Worm (Caenorhabditis elegans) whole organism, L4/young adult: ENCODE data around the gene srz-13.

Experiments
- W03F9.2 ChIP-seq: fragments of 150-350 bp; optimal IDR thresholded peaks from 2 replicates; lab custom pipeline; 2014; ENCODE audit warnings: missing biosample characterization, missing genetic modification characterization
- dao-5 ChIP-seq: sonication (generic microtip); optimal IDR thresholded peaks from 2 replicates; lab custom pipeline; 2016; ENCODE audit warnings: missing genotype, missing genetic modification characterization, moderate library complexity, missing compliant biosample characterization
- him-1 ChIP-seq: sonication (generic microtip); optimal IDR thresholded peaks from 2 replicates; lab custom pipeline; 2016; ENCODE audit warnings: missing genotype, missing genetic modification reagents, missing genetic modification characterization, missing compliant biosample characterization

The srz-13 gene

DNA sequence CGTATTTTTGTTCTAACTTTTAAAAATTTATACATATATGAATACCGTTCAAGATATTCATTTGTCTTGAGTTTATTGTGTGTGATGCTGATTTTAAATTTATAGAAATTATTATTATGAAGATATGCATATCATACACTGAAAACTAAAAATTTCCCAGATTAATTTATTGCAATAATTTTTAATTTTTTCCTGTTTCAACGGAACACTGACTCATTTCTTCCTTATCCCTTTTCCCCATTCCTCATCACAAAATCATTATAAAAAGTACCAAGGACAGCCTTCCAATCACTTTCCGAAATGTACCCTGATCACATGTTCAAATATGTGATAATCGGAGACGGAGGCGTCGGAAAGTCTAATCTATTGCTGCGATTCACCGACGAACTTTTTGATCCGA is 12.4 kb downstream of the srz-13 start, which contains the start of gene rabr-4:
Gene rabr-4, plus strand, starts transcription at position 301 of the 400 bp plus-strand sequence.
- no peak for TF ChIP-seq W03F9.2 (tag; lab: Kevin White, UChicago)
- no peak for TF ChIP-seq dao-5 (tag; lab: Kevin White, UChicago)
- TF ChIP-seq him-1 = no peak

ce11 chrV:16195379-16195778 is 13.2 kb downstream of the srz-13 start, which contains the start of gene rabr-3:
Gene rabr-3 (plus strand): TSS chrV:16195679.
- TF ChIP-seq dao-5 (tag; lab: Kevin White, UChicago) = no peak
- no peak for TF ChIP-seq W03F9.2 (tag; lab: Kevin White, UChicago)
- TF ChIP-seq him-1 = no peak

DNA sequence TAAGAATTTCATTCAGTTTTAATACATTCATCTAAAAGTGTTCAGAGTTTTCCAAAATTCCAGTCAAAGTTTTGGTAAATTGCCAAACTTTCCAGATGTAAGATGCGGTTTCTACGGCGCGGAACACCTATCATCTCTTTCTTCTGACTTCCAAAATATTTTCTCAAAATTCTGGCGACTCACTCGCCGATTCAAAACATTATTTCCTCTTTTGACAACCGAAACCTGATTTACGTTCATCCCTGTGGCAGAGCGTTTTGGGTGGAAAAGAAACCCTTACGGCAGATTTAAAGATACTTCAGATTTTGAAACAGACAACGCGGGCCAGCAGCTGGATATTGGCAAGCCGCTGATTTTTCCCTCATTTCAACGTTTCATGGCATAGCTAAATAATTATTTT is 15.8 kb downstream of the srz-13 start, which contains the start of gene F11A5.5:
Gene F11A5.5, plus strand, starts transcription at position 301 of the 400 bp plus-strand sequence.
- TF ChIP-seq dao-5 (tag; lab: Kevin White, UChicago) = no peak
- no peak for TF ChIP-seq W03F9.2 (tag; lab: Kevin White, UChicago)
- TF ChIP-seq him-1 = no peak

ce11 chrV:16201730-16202129 is 19.5 kb downstream of the srz-13 start, which contains the start of gene F11A5.17:
Gene F11A5.17 (plus strand): TSS chrV:16202030.
- TF ChIP-seq W03F9.2 (tag; lab: Kevin White, UChicago) (no peak), dao-5 (tag; lab: Kevin White, UChicago) (no peak), him-1 (no peak)

DNA sequence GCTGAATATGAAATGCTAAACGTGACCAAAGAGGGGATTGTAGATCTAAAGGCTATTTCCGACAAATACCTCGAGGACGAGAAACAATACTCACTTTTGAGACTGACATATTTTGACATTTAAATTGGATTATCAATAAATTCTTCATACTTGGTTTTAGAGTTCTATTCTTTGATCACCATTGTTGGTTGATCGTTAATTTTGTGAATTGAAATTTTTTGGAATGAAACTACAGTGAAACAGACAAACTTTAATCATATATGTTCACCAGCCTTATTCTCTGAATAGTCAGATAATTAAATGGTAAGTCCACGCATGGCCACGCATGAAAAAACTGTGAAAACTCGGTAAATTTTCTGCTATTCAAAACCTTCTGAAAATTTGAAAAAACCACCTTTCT is 20.4 kb downstream of the srz-13 start, which contains the start of gene F11A5.18:
Gene F11A5.18, plus strand, starts transcription at position 301 of the 400 bp plus-strand sequence.
- TF ChIP-seq dao-5 (tag; lab: Kevin White, UChicago) = no peak
- no peak for TF ChIP-seq him-1
- no peak for TF ChIP-seq W03F9.2 (tag; lab: Kevin White, UChicago)

DNA sequence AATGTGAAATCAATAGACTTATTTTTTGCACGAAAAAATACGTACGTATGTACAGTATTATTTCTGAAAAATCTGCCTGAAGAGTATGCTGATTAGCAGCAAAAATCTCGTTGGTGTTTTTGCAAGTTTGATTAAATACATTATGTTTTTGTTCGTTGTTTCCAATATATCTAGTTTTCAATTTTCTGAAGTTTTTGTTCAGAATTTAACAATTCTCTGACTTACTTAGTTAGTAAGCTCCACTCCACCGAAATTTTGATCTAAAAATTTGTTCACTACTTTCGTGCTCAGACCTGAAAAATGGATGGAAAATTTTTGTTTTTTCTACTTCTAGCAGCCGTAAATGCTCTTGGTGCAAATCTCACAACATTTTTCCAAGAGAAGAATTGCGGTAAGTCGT is 22.7 kb downstream of the srz-13 start, which contains the start of gene irld-26:
Gene irld-26, plus strand, starts transcription at position 301 of the 400 bp plus-strand sequence.
- TF ChIP-seq W03F9.2 (tag; lab: Kevin White, UChicago) (no peak), dao-5 (tag; lab: Kevin White, UChicago) (no peak), him-1 (no peak)

DNA sequence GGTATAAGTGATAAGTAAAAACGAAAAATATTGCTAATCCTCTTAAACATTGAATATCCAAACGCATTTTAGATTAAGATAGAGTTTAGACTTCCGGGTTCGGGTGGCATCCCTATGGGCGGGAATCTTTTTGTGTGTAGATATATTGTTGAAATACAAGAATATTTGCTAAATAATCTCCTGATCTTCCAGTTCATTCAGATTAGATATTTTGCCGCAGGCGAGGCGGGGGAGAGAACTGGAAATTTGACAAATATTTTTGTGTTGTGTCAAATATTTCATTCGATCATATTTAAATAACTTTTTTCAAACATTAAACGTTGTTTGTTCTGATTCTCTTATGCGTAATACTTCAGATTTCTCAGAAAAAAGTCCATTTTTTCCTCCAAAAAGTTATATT is 27.6 kb downstream of the srz-13 start, which contains the start of gene oac-15:
Gene oac-15, minus strand, starts transcription at position 101 of the 400 bp plus-strand sequence.
- TF ChIP-seq him-1 = no peak
- TF ChIP-seq dao-5 (tag; lab: Kevin White, UChicago) = no peak
- no peak for TF ChIP-seq W03F9.2 (tag; lab: Kevin White, UChicago)

- TF ChIP-seq W03F9.2 (tag; lab: Kevin White, UChicago) = no peak
- no peak for TF ChIP-seq him-1
- TF ChIP-seq dao-5 (tag; lab: Kevin White, UChicago) = no peak
Observed at ce11 chrV:16210257-16211002, 28.2 kb downstream of the srz-13 start, which contains the start of gene F11A5.16. Gene F11A5.16 (plus strand): TSS chrV:16210952.

ce11 chrV:16211713-16212112 is 29.5 kb downstream of the srz-13 start:
- TF ChIP-seq W03F9.2 (tag; lab: Kevin White, UChicago) (no peak), him-1 (no peak), dao-5 (tag; lab: Kevin White, UChicago) (no peak)

- TF ChIP-seq dao-5 (tag; lab: Kevin White, UChicago) (no peak), W03F9.2 (tag; lab: Kevin White, UChicago) (no peak), him-1 (no peak)
Observed at ce11 chrV:16213323-16213722, 31.1 kb downstream of the srz-13 start.

DNA sequence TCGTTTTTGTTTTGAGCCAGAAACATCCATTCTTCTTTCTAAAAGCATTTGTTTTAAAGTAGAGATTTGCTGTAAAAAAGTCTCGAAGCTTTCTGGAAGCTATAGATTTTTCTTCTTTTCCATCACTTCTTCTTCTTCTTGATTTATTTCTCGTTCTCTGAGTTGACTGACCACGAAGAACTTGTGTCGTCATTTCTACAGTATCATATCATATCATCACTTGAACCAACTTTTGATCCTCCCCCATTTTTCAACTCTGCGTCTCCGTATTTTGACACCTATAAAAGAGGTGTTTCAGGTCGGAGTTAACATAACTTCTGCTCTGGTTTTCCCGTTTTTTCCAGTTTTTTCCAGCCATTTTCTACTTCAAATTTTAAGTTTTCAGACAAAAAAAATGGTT is 32.3 kb downstream of the srz-13 start, which contains the start of gene F11A5.9:
Gene F11A5.9, plus strand, starts transcription at position 386 of the 400 bp plus-strand sequence.
- TF ChIP-seq him-1 (no peak), W03F9.2 (tag; lab: Kevin White, UChicago) (no peak), dao-5 (tag; lab: Kevin White, UChicago) (no peak)

ce11 chrV:16218522-16218921 is 36.3 kb downstream of the srz-13 start, which contains the start of gene F11A5.15:
Gene F11A5.15 (minus strand): TSS chrV:16218622.
- TF ChIP-seq W03F9.2 (tag; lab: Kevin White, UChicago) = no peak
- TF ChIP-seq dao-5 (tag; lab: Kevin White, UChicago) = no peak
- TF ChIP-seq him-1 = no peak

ce11 chrV:16218972-16219757 is 37.0 kb downstream of the srz-13 start, which contains the start of gene glc-1:
Gene glc-1 (plus strand): TSS chrV:16219634.
- TF ChIP-seq him-1 (no peak), dao-5 (tag; lab: Kevin White, UChicago) (no peak), W03F9.2 (tag; lab: Kevin White, UChicago) (no peak)
